Fruit fly (Drosophila melanogaster) whole organism, wandering third instar larva: ENCODE data around the gene Tmtc4.

Source experiments
- Abd-B ChIP-seq: fragments of >200 bp; optimal IDR thresholded peaks from 2 replicates; lab custom pipeline; 2017; ENCODE audit warnings: missing biosample characterization, missing genetic modification characterization
- CG32264 ChIP-seq: fragments of 200-800 bp; sonication (Bioruptor generic); optimal IDR thresholded peaks from 2 replicates; lab custom pipeline; 2016; ENCODE audit warnings: missing biosample characterization, missing genetic modification characterization
- Dfd ChIP-seq: fragments of >200 bp; optimal IDR thresholded peaks from 2 replicates; lab custom pipeline; 2017; ENCODE audit warnings: missing biosample characterization, missing genetic modification characterization
- N ChIP-seq: fragments of >200 bp; optimal IDR thresholded peaks from 2 replicates; lab custom pipeline; 2018; ENCODE audit warnings: missing biosample characterization, missing external identifiers, missing genetic modification characterization
- OdsH ChIP-seq: fragments of 200-800 bp; sonication (Bioruptor generic); optimal IDR thresholded peaks from 2 replicates; lab custom pipeline; 2016; ENCODE audit warnings: missing biosample characterization, mild to moderate bottlenecking, missing genetic modification characterization
- br ChIP-seq: fragments of 200-800 bp; sonication (Bioruptor generic); optimal IDR thresholded peaks from 2 replicates; lab custom pipeline; 2016; ENCODE audit warnings: missing biosample characterization, missing genetic modification characterization
- h ChIP-seq: fragments of 200-800 bp; sonication (Bioruptor generic); optimal IDR thresholded peaks from 3 replicates; lab custom pipeline; 2016; ENCODE audit warnings: missing biosample characterization, mild to moderate bottlenecking, missing genetic modification characterization
- jim ChIP-seq: fragments of 175-275, 200-325 bp; sonication (Bioruptor generic); optimal IDR thresholded peaks from 2 replicates; lab custom pipeline; 2016; ENCODE audit warnings: missing biosample characterization, mild to moderate bottlenecking, missing genetic modification characterization
- pan ChIP-seq: fragments of >200 bp; optimal IDR thresholded peaks from 2 replicates; lab custom pipeline; 2017
- tai ChIP-seq: sonication (Bioruptor generic); optimal IDR thresholded peaks from 2 replicates; lab custom pipeline; 2016; ENCODE audit warnings: missing biosample characterization, missing genetic modification characterization

DNA sequence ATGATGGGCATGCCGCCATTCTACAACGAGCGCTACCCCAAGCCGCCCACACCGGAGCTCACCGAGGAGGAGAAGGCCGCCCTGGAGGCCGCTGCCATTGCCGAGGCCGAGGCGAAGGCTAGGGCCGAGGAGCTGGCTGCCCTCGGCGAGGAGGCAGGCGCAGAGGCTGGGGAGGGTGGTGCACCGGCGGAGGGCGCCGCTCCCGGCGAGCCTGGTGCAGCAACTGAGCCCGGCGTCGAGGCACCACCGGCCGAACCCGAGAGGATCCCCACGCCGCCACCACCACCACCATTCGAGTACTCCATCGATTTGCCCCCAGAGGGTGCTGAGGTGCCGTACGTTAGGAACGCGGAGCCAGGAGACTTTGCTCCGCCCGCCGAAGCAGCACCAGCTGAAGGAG, 45.8 kb upstream of the Tmtc4 start:
- no peak for TF ChIP-seq h (GFP tag; lab: Kevin White, UChicago)
- TF ChIP-seq CG32264 (GFP tag; lab: Kevin White, UChicago) = no peak
- no peak for TF ChIP-seq pan (lab: Kevin White, UChicago)
- TF ChIP-seq Abd-B (GFP tag; lab: Kevin White, UChicago) = no peak
- TF ChIP-seq OdsH = no peak
- no peak for TF ChIP-seq br (GFP tag; lab: Kevin White, UChicago)
- TF ChIP-seq N (GFP tag; lab: Kevin White, UChicago) = no peak
- no peak for TF ChIP-seq tai (GFP tag; lab: Kevin White, UChicago)
- TF ChIP-seq Dfd (GFP tag; lab: Kevin White, UChicago) = peak; percentile 96
- TF ChIP-seq jim (GFP tag; lab: Kevin White, UChicago) = no peak
